Worm (Caenorhabditis elegans) whole organism, L2 larva: Measurements from ENCODE around the gene D2024.1.

Experiments used
- fos-1 ChIP-seq: fragments of 150-350 bp; optimal IDR thresholded peaks from 2 replicates; lab custom pipeline; 2014; ENCODE audit warnings: missing biosample characterization, missing genetic modification characterization
- lin-13 ChIP-seq: fragments of 150-350 bp; optimal IDR thresholded peaks from 2 replicates; lab custom pipeline; 2014; ENCODE audit warnings: missing biosample characterization, missing genetic modification reagents, missing genetic modification characterization
- lin-39 ChIP-seq: fragments of 150-350 bp; optimal IDR thresholded peaks from 2 replicates; lab custom pipeline; 2014; ENCODE audit warnings: missing biosample characterization, missing genetic modification reagents, missing genetic modification characterization
- nhr-25 ChIP-seq: fragments of 150-350 bp; sonication (generic microtip); optimal IDR thresholded peaks from 3 replicates; lab custom pipeline; 2014; ENCODE audit warnings: missing biosample characterization, missing genetic modification characterization
- unc-62 ChIP-seq: fragments of 150-350 bp; optimal IDR thresholded peaks from 2 replicates; lab custom pipeline; 2014; ENCODE audit warnings: missing biosample characterization, missing genetic modification reagents, missing genetic modification characterization
- ztf-11 ChIP-seq: sonication (generic microtip); optimal IDR thresholded peaks from 2 replicates; lab custom pipeline; 2017; ENCODE audit warnings: missing biosample characterization, missing genetic modification characterization

DNA sequence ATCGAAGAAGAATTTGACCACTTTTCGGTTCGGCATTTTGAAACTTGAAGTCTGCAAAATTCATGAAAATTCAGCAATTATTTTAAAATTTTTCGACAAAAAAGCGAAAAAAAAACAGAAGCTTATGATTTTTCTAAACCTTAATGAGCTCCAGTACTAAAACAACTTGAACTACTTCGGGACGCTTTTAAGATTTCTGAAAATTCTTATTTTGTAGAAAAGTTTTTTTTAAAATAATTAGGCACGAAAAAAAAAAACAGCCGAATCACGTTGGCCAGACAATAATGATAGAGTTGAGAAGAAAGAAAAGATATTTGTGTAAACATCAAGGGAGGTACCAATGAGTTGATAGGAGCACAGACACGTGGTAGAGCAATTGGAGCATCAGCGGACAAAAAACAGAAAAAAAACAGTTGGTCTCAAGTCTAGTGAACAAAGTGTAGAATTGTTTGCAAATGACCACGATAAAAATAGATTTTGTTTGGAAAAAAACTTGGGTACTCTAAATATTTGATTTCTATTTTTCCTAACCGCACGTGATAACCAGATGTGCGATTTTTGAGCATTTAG lies 5.0 kb upstream of the D2024.1 start, which contains the start of gene gstk-2:
- TF ChIP-seq nhr-25 (tag; lab: Kevin White, UChicago), result no peak
- TF ChIP-seq unc-62 (GFP tag; lab: Kevin White, UChicago), result no peak
- TF ChIP-seq ztf-11, result no peak
- no peak for TF ChIP-seq fos-1 (tag; lab: Kevin White, UChicago)
- no peak for TF ChIP-seq lin-13 (GFP tag; lab: Kevin White, UChicago)
- no peak for TF ChIP-seq lin-39
